Fruit fly (Drosophila melanogaster): ENCODE results near the gene CG44325.

The CG44325 gene

DNA sequence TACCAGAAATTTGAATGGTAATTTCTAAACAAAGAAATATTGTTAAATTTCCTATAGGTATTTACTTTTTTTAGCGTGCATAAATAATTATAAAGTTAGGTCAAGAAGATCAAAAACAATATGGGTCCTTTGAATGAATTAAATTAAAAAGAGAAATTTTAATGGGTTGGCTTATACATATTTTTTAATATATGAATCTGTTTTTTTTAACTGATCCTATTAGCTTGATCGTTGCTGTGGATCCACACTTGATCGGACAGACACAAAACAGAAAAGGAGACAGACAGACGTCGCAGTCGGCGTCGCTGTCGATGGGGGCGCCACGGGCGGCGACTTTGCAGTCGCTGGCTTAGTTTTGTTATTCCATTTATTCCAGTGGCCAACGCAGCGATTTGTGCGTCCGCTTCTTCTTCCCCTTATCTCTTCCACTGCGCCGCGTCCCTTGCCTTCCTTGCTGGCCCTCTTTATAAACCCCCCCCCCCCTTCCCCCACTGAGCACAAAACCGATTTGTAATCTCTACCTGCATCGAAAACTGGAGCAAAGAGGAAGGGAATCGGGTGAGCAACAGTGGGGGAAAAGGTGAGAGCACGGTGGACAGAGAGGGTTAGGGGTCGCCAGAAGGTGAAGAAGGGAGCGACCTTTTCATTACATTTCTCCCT, 30.4 kb downstream of the CG44325 start (continued):
- TF ChIP-seq ase (GFP tag; IDR thresholded peaks at IDR 0.05) (no peak), CG15479 (GFP tag; optimal IDR thresholded peaks at IDR 0.05) (no peak), CG17612 (GFP tag; IDR thresholded peaks at IDR 0.05) (no peak), dimm (GFP tag; IDR thresholded peaks at IDR 0.05) (no peak), D (optimal IDR thresholded peaks at IDR 0.05) (no peak), D (GFP tag; optimal IDR thresholded peaks at IDR 0.05) (peak; percentile 73), CG4854 (GFP tag; optimal IDR thresholded peaks at IDR 0.05) (no peak), fu2 (GFP tag; optimal IDR thresholded peaks at IDR 0.05) (no peak), CG1602 (GFP tag; optimal IDR thresholded peaks at IDR 0.05) (peak; percentile 67), tin (GFP tag; optimal IDR thresholded peaks at IDR 0.05) (peak; percentile 44), CG15696 (tag; optimal IDR thresholded peaks at IDR 0.05) (peak; percentile 81), CG31388 (GFP tag; optimal IDR thresholded peaks at IDR 0.05) (no peak), wdn (GFP tag; IDR thresholded peaks at IDR 0.05) (no peak), CG30403 (GFP tag; optimal IDR thresholded peaks at IDR 0.05) (peak; percentile 75), CG10366 (GFP tag; IDR thresholded peaks at IDR 0.05) (no peak; the same call in 1 of the 2 replicates), CG4707 (GFP tag; optimal IDR thresholded peaks at IDR 0.05) (peak; percentile 13), CG13123 (GFP tag; optimal IDR thresholded peaks at IDR 0.05) (no peak), E2f2 (GFP tag; IDR thresholded peaks at IDR 0.05) (no peak), CG1529 (GFP tag; optimal IDR thresholded peaks at IDR 0.05) (peak; percentile 73), CG14860 (GFP tag; IDR thresholded peaks at IDR 0.05; ENCODE audit: partially characterized antibody) (no peak), CG34422 (GFP tag; IDR thresholded peaks at IDR 0.05) (peak; percentile 54; the same call in 1 of the 3 replicates), gem (tag; optimal IDR thresholded peaks at IDR 0.05) (peak; percentile 88), CG10147 (GFP tag; optimal IDR thresholded peaks at IDR 0.05) (peak; percentile 5), ash1 (GFP tag; optimal IDR thresholded peaks at IDR 0.05) (no peak), usp (GFP tag; optimal IDR thresholded peaks at IDR 0.05) (no peak), CG11504 (tag; optimal IDR thresholded peaks at IDR 0.05) (peak; percentile 84), pzg (GFP tag; optimal IDR thresholded peaks at IDR 0.05) (no peak), CG30020 (tag; optimal IDR thresholded peaks at IDR 0.05) (peak; percentile 35), sens-2 (GFP tag; IDR thresholded peaks at IDR 0.05) (0 out of 2 replicates have a peak, but pooled peaks have one; percentile 35), eve (GFP tag; optimal IDR thresholded peaks at IDR 0.05) (no peak), CG9932 (GFP tag; IDR thresholded peaks at IDR 0.05) (no peak), CG2678 (tag; optimal IDR thresholded peaks at IDR 0.05) (peak; percentile 79), Hmr (GFP tag; optimal IDR thresholded peaks at IDR 0.05) (no peak), caup (GFP tag; optimal IDR thresholded peaks at IDR 0.05; ENCODE audit: severe bottlenecking) (no peak), Hmx (GFP tag; optimal IDR thresholded peaks at IDR 0.05) (peak; percentile 3), ac (GFP tag; optimal IDR thresholded peaks at IDR 0.05) (peak; percentile 29), CG6765 (GFP tag; optimal IDR thresholded peaks at IDR 0.05) (no peak), CG11398 (GFP tag; optimal IDR thresholded peaks at IDR 0.05) (no peak), CG12659 (GFP tag; optimal IDR thresholded peaks at IDR 0.05) (peak; percentile 52), CG10979 (tag; optimal IDR thresholded peaks at IDR 0.05) (peak; percentile 88), CG9437 (GFP tag; optimal IDR thresholded peaks at IDR 0.05) (peak; percentile 59), Optix (GFP tag; IDR thresholded peaks at IDR 0.05) (no peak), pan (optimal IDR thresholded peaks at IDR 0.05) (no peak), pan (GFP tag; optimal IDR thresholded peaks at IDR 0.05 in 1 of 2, IDR thresholded peaks at IDR 0.05 in 1 of 2) (peak in 1 of 2 experiments; percentile 63), Sox100B (GFP tag; optimal IDR thresholded peaks at IDR 0.05) (peak; percentile 74), CG16863 (GFP tag; optimal IDR thresholded peaks at IDR 0.05) (no peak), sr (GFP tag; IDR thresholded peaks at IDR 0.05) (no peak), jigr1 (GFP tag; IDR thresholded peaks at IDR 0.05) (no peak), CG18011 (GFP tag; optimal IDR thresholded peaks at IDR 0.05) (no peak), Taf1 (GFP tag; IDR thresholded peaks at IDR 0.05) (no peak)

Measured in whole organism, embryonic.